Worm (Caenorhabditis elegans) whole organism, L3 larva: ENCODE data around the gene ZK6.6.

Experiments used
- ama-1 ChIP-seq: fragments of 150-350 bp; optimal IDR thresholded peaks from 2 replicates; lab custom pipeline; 2018
- ceh-82 ChIP-seq: fragments of 150-350 bp; optimal IDR thresholded peaks from 2 replicates; lab custom pipeline; 2014; ENCODE audit warnings: missing biosample characterization, missing genetic modification characterization
- eor-1 ChIP-seq, 2 experiments: fragments of 150-350 bp; optimal IDR thresholded peaks; 2 replicates each; lab custom pipeline; 2014 to 2018; ENCODE audit warnings: missing biosample characterization in 2 of 2, missing genetic modification characterization in 2 of 2
- fkh-2 ChIP-seq: fragments of 150-350 bp; optimal IDR thresholded peaks from 2 replicates; lab custom pipeline; 2014; ENCODE audit warnings: missing biosample characterization, missing genetic modification reagents, missing genetic modification characterization
- mdl-1 ChIP-seq: fragments of 150-350 bp; optimal IDR thresholded peaks from 2 replicates; lab custom pipeline; 2014; ENCODE audit warnings: missing biosample characterization, missing genetic modification characterization
- nhr-28 ChIP-seq: fragments of 150-350 bp; optimal IDR thresholded peaks from 2 replicates; lab custom pipeline; 2014; ENCODE audit warnings: missing biosample characterization, missing genetic modification characterization
- pha-4 ChIP-seq: fragments of 150-350 bp; optimal IDR thresholded peaks from 2 replicates; lab custom pipeline; 2014; ENCODE audit warnings: missing biosample characterization, missing genetic modification reagents, missing genetic modification characterization
- snpc-4 ChIP-seq: fragments of 150-350 bp; optimal IDR thresholded peaks from 2 replicates; lab custom pipeline; 2014; ENCODE audit warnings: missing biosample characterization, missing genetic modification characterization
- tbx-2 ChIP-seq: sonication (generic microtip); optimal IDR thresholded peaks from 2 replicates; lab custom pipeline; 2016; ENCODE audit warnings: mild to moderate bottlenecking, missing genetic modification characterization, missing compliant biosample characterization
- unc-62 ChIP-seq: fragments of 150-350 bp; sonication (generic microtip); optimal IDR thresholded peaks from 4 replicates; lab custom pipeline; 2014; ENCODE audit warnings: missing biosample characterization, missing genetic modification reagents, missing genetic modification characterization
- ztf-4 ChIP-seq: fragments of 150-350 bp; optimal IDR thresholded peaks from 2 replicates; lab custom pipeline; 2014; ENCODE audit warnings: missing biosample characterization, missing genetic modification characterization

- no peak for TF ChIP-seq pha-4 (tag; lab: Kevin White, UChicago)
- no peak for TF ChIP-seq ama-1 (lab: Kevin White, UChicago)
- no peak for TF ChIP-seq ceh-82 (tag; lab: Kevin White, UChicago)
- TF ChIP-seq mdl-1 (tag; lab: Kevin White, UChicago): no peak
- no peak for TF ChIP-seq eor-1 (tag; optimal IDR thresholded peaks at IDR 0.05; lab: Kevin White, UChicago)
- TF ChIP-seq unc-62: no peak
- TF ChIP-seq snpc-4 (tag; lab: Kevin White, UChicago): no peak
- TF ChIP-seq tbx-2: no peak
- no peak for TF ChIP-seq nhr-28 (tag; lab: Kevin White, UChicago)
- no peak for TF ChIP-seq ztf-4 (tag; lab: Kevin White, UChicago)
- no peak for TF ChIP-seq fkh-2 (tag; lab: Kevin White, UChicago)
These were observed 50.8 kb downstream of the ZK6.6 start for ce11 chrV:439183-439749.
